Fruit fly (Drosophila melanogaster) whole organism, embryonic: ENCODE results near the gene CG9483.

Source experiments
- Antp ChIP-seq: fragments of 200-800 bp; sonication (Bioruptor generic); optimal IDR thresholded peaks from 3 replicates; lab custom pipeline; 2016; ENCODE audit warnings: missing biosample characterization, missing genetic modification characterization
- Atf-2 ChIP-seq: fragments of 200-800 bp; sonication (Bioruptor generic); optimal IDR thresholded peaks from 2 replicates; lab custom pipeline; 2016; ENCODE audit warnings: missing biosample characterization, missing genetic modification characterization
- CG10209 ChIP-seq: fragments of 200-800 bp; sonication (Bioruptor generic); optimal IDR thresholded peaks from 3 replicates; lab custom pipeline; 2017; ENCODE audit warnings: missing biosample characterization, mild to moderate bottlenecking, missing genetic modification characterization, missing genetic modification reagents
- CG10366 ChIP-seq: fragments of 200-800 bp; sonication (Bioruptor generic); IDR thresholded peaks from 2 replicates; pipeline ENCODE4 v1.3.6; 2022; ENCODE audit warnings: missing biosample characterization, missing genetic modification characterization
- CG10654 ChIP-seq: fragments of 200-800 bp; sonication (Bioruptor generic); optimal IDR thresholded peaks from 2 replicates; lab custom pipeline; 2016; ENCODE audit warnings: missing biosample characterization, missing genetic modification characterization
- CG15073 ChIP-seq: fragments of 200-800 bp; sonication (Bioruptor generic); optimal IDR thresholded peaks from 2 replicates; lab custom pipeline; 2016; ENCODE audit warnings: missing biosample characterization, missing genetic modification characterization
- CG15696 ChIP-seq: fragments of 200-800 bp; sonication (Bioruptor generic); optimal IDR thresholded peaks from 2 replicates; lab custom pipeline; 2019; ENCODE audit warnings: missing biosample characterization, mild to moderate bottlenecking, missing genetic modification characterization, moderate library complexity
- CG16779 ChIP-seq: fragments of 200-800 bp; sonication (Bioruptor generic); IDR thresholded peaks from 2 replicates; pipeline ENCODE4 v1.3.6; 2022; ENCODE audit warnings: missing biosample characterization, missing genetic modification characterization
- CG17328 ChIP-seq: fragments of 200-800 bp; sonication (Bioruptor generic); IDR thresholded peaks from 2 replicates; pipeline ENCODE4 v1.3.6; 2022; ENCODE audit warnings: missing biosample characterization, missing genetic modification characterization
- CG18011 ChIP-seq: fragments of 200-800 bp; sonication (Bioruptor generic); optimal IDR thresholded peaks from 2 replicates; lab custom pipeline; 2017; ENCODE audit warnings: missing biosample characterization, missing genetic modification characterization, mild to moderate bottlenecking, moderate library complexity, missing genotype
- CG18476 ChIP-seq: fragments of 200-800 bp; sonication (Bioruptor generic); optimal IDR thresholded peaks from 2 replicates; lab custom pipeline; 2016; ENCODE audit warnings: missing biosample characterization, mild to moderate bottlenecking, missing genetic modification characterization
- CG2129 ChIP-seq: fragments of 200-800 bp; sonication (Bioruptor generic); IDR thresholded peaks from 2 replicates; pipeline ENCODE4 v1.3.6; 2022; ENCODE audit warnings: missing biosample characterization, missing genetic modification characterization; ENCODE audit not compliant: partially characterized antibody
- CG2712 ChIP-seq: fragments of 200-800 bp; optimal IDR thresholded peaks from 3 replicates; lab custom pipeline; 2019; ENCODE audit warnings: missing biosample characterization, mild to moderate bottlenecking, missing genetic modification characterization, moderate library complexity
- CG2875 ChIP-seq: fragments of 200-800 bp; sonication (Bioruptor generic); optimal IDR thresholded peaks from 2 replicates; lab custom pipeline; 2017; ENCODE audit warnings: missing biosample characterization, mild to moderate bottlenecking, missing genetic modification characterization, missing genetic modification reagents
- CG31224 ChIP-seq: fragments of 200-800 bp; sonication (Bioruptor generic); IDR thresholded peaks from 2 replicates; pipeline ENCODE4 v1.3.6; 2022; ENCODE audit warnings: missing biosample characterization, missing genetic modification characterization
- CG4854 ChIP-seq: fragments of 200-800 bp; sonication (Bioruptor generic); optimal IDR thresholded peaks from 2 replicates; lab custom pipeline; 2016; ENCODE audit warnings: missing biosample characterization, missing genetic modification characterization, inconsistent platforms
- CG6683 ChIP-seq: fragments of 200-800 bp; sonication (Bioruptor generic); optimal IDR thresholded peaks from 2 replicates; lab custom pipeline; 2017; ENCODE audit warnings: missing biosample characterization, mild to moderate bottlenecking, missing genetic modification characterization, missing genetic modification reagents
- CG6689 ChIP-seq: fragments of 200-800 bp; sonication (Bioruptor generic); IDR thresholded peaks from 2 replicates; pipeline ENCODE4 v1.3.6; 2022; ENCODE audit warnings: missing biosample characterization, missing genetic modification characterization
- CG6813 ChIP-seq: fragments of 200-800 bp; sonication (Bioruptor generic); optimal IDR thresholded peaks from 2 replicates; lab custom pipeline; 2017; ENCODE audit warnings: missing biosample characterization, missing genetic modification characterization, mild to moderate bottlenecking, moderate library complexity, missing genetic modification reagents
- CG7556 ChIP-seq: fragments of 200-800 bp; sonication (Bioruptor generic); optimal IDR thresholded peaks from 2 replicates; lab custom pipeline; 2017; ENCODE audit warnings: missing biosample characterization, mild to moderate bottlenecking, missing genetic modification characterization
- CG7786 ChIP-seq: fragments of 200-800 bp; sonication (Bioruptor generic); optimal IDR thresholded peaks from 2 replicates; lab custom pipeline; 2016; ENCODE audit warnings: missing biosample characterization, missing genetic modification characterization
- CG8089 ChIP-seq: fragments of 200-800 bp; sonication (Bioruptor generic); optimal IDR thresholded peaks from 3 replicates; lab custom pipeline; 2016; ENCODE audit warnings: missing biosample characterization, missing genetic modification characterization
- CG8281 ChIP-seq: fragments of 200-800 bp; sonication (Bioruptor generic); optimal IDR thresholded peaks from 2 replicates; lab custom pipeline; 2018; ENCODE audit warnings: missing biosample characterization, mild to moderate bottlenecking, missing genetic modification characterization, moderate library complexity
- CG9437 ChIP-seq: fragments of 200-800 bp; sonication (Bioruptor generic); optimal IDR thresholded peaks from 2 replicates; lab custom pipeline; 2018; ENCODE audit warnings: missing biosample characterization, mild to moderate bottlenecking, missing genetic modification characterization
- CTCF ChIP-seq: fragments of 200-800 bp; sonication (Bioruptor generic); optimal IDR thresholded peaks from 2 replicates; lab custom pipeline; 2017; ENCODE audit warnings: missing biosample characterization, mild to moderate bottlenecking, missing genetic modification characterization, moderate library complexity
- Fer3 ChIP-seq: fragments of 200-800 bp; sonication (Bioruptor generic); optimal IDR thresholded peaks from 2 replicates; lab custom pipeline; 2018; ENCODE audit warnings: missing biosample characterization, mild to moderate bottlenecking, missing genetic modification characterization, moderate library complexity
- HmgD ChIP-seq: fragments of 200-800 bp; sonication (Bioruptor generic); optimal IDR thresholded peaks from 3 replicates; lab custom pipeline; 2016; ENCODE audit warnings: missing biosample characterization, missing genetic modification characterization
- Max ChIP-seq: fragments of 200-800 bp; sonication (Bioruptor generic); optimal IDR thresholded peaks from 2 replicates; lab custom pipeline; 2016; ENCODE audit warnings: missing biosample characterization, mild to moderate bottlenecking, missing genetic modification characterization
- Mes4 ChIP-seq: fragments of 200-800 bp; sonication (Bioruptor generic); optimal IDR thresholded peaks from 2 replicates; lab custom pipeline; 2016; ENCODE audit warnings: missing biosample characterization, missing genetic modification characterization
- NC2α ChIP-seq: fragments of 200-800 bp; sonication (Bioruptor generic); optimal IDR thresholded peaks from 2 replicates; lab custom pipeline; 2016; ENCODE audit warnings: missing biosample characterization, missing genetic modification characterization
- NfI ChIP-seq: fragments of 200-800 bp; sonication (Bioruptor generic); optimal IDR thresholded peaks from 3 replicates; lab custom pipeline; 2018; ENCODE audit warnings: missing biosample characterization, mild to moderate bottlenecking, missing genetic modification characterization, moderate library complexity
- ac ChIP-seq: fragments of 200-800 bp; sonication (Bioruptor generic); optimal IDR thresholded peaks from 3 replicates; lab custom pipeline; 2017; ENCODE audit warnings: missing biosample characterization, mild to moderate bottlenecking, missing genetic modification characterization
- amos ChIP-seq: fragments of 200-800 bp; sonication (Bioruptor generic); IDR thresholded peaks from 2 replicates; pipeline ENCODE4 v1.3.6; 2022; ENCODE audit warnings: missing biosample characterization, missing genetic modification characterization; ENCODE audit not compliant: partially characterized antibody
- ash1 ChIP-seq: fragments of 200-800 bp; sonication (Bioruptor generic); optimal IDR thresholded peaks from 2 replicates; lab custom pipeline; 2018; ENCODE audit warnings: missing biosample characterization, mild to moderate bottlenecking, missing genetic modification characterization
- chn ChIP-seq: fragments of 200-800 bp; sonication (Bioruptor generic); optimal IDR thresholded peaks from 2 replicates; lab custom pipeline; 2016; ENCODE audit warnings: missing biosample characterization, missing genetic modification characterization
- crol ChIP-seq: fragments of 200-800 bp; sonication (Bioruptor generic); IDR thresholded peaks from 2 replicates; pipeline ENCODE4 v1.3.6; 2022; ENCODE audit warnings: missing biosample characterization, missing genetic modification characterization
- cwo ChIP-seq: fragments of 200-800 bp; sonication (Bioruptor generic); optimal IDR thresholded peaks from 3 replicates; lab custom pipeline; 2017; ENCODE audit warnings: missing biosample characterization, missing genetic modification characterization, mild to moderate bottlenecking, moderate library complexity, missing genetic modification reagents
- dpn ChIP-seq, 2 experiments: fragments of 200-800 bp; sonication (Bioruptor generic); optimal IDR thresholded peaks; 3 replicates each; lab custom pipeline; 2016; ENCODE audit warnings: missing biosample characterization in 2 of 2, missing genetic modification characterization in 2 of 2
- emc ChIP-seq: fragments of 200-800 bp; sonication (Bioruptor generic); optimal IDR thresholded peaks from 2 replicates; lab custom pipeline; 2016; ENCODE audit warnings: missing biosample characterization, missing genetic modification characterization
- fu2 ChIP-seq: fragments of 200-800 bp; sonication (Bioruptor generic); optimal IDR thresholded peaks from 2 replicates; lab custom pipeline; 2016; ENCODE audit warnings: missing biosample characterization, missing genetic modification characterization
- gro ChIP-seq: fragments of 200-800 bp; sonication (Bioruptor generic); optimal IDR thresholded peaks from 2 replicates; lab custom pipeline; 2016; ENCODE audit warnings: missing biosample characterization, missing genetic modification characterization
- insv ChIP-seq, 2 experiments: fragments of 200-800 bp; sonication (Bioruptor generic); optimal IDR thresholded peaks; 3 replicates each; lab custom pipeline; 2016 to 2018; ENCODE audit warnings: missing biosample characterization in 2 of 2, missing genetic modification characterization in 2 of 2
- jing ChIP-seq: fragments of 200-800 bp; sonication (Bioruptor generic); optimal IDR thresholded peaks from 2 replicates; lab custom pipeline; 2018; ENCODE audit warnings: missing biosample characterization, mild to moderate bottlenecking, missing genetic modification characterization
- klu ChIP-seq: fragments of 200-800 bp; sonication (Bioruptor generic); IDR thresholded peaks from 2 replicates; pipeline ENCODE4 v1.3.6; 2022; ENCODE audit warnings: missing biosample characterization, missing genetic modification characterization
- lov ChIP-seq, 2 experiments: fragments of 200-800 bp in 1 of 2; fragments of >200 bp in 1 of 2; sonication (Bioruptor generic) in 1 of 2; IDR thresholded peaks in 1 of 2; optimal IDR thresholded peaks in 1 of 2; 2 replicates in 1 of 2; 3 replicates in 1 of 2; pipeline versions ENCODE4 v1.3.6 to Lab custom; 2017 to 2022; ENCODE audit warnings: missing biosample characterization in 1 of 2, missing genetic modification characterization in 1 of 2
- nerfin-1 ChIP-seq: fragments of 200-800 bp; sonication (Bioruptor generic); optimal IDR thresholded peaks from 3 replicates; lab custom pipeline; 2019; ENCODE audit warnings: missing biosample characterization, mild to moderate bottlenecking, missing genetic modification characterization, moderate library complexity
- pan ChIP-seq, 4 experiments: fragments of >200 bp in 3 of 4; fragments of 200-800 bp in 1 of 4; sonication (Bioruptor generic) in 1 of 4; optimal IDR thresholded peaks in 3 of 4; IDR thresholded peaks in 1 of 4; 2 replicates each; pipeline versions ENCODE4 v1.3.6 to Lab custom; 2017 to 2022; ENCODE audit warnings: missing biosample characterization in 2 of 4, missing genetic modification characterization in 2 of 4, mixed read lengths in 1 of 4
- sens ChIP-seq: fragments of 200-800 bp; sonication (Bioruptor generic); peaks from one replicate; lab custom pipeline; 2016; ENCODE audit warnings: missing biosample characterization, missing genetic modification characterization
- ttk ChIP-seq: fragments of 200-800 bp; sonication (Bioruptor generic); IDR thresholded peaks from 2 replicates; pipeline ENCODE4 v2.1.2; 2022; ENCODE audit warnings: missing biosample characterization, missing genetic modification characterization
- tx ChIP-seq: fragments of 200-800 bp; sonication (Bioruptor generic); optimal IDR thresholded peaks from 2 replicates; lab custom pipeline; 2016; ENCODE audit warnings: missing biosample characterization, missing genetic modification characterization

CG9483 gene

dm6 chr2L:8845931-8846330 lies 20.6 kb upstream of the CG9483 start (continued):
- TF ChIP-seq insv (GFP tag; optimal IDR thresholded peaks at IDR 0.05; lab: Kevin White, UChicago) (peak; percentile 16 to 76), NC2α (GFP tag; lab: Kevin White, UChicago) (peak; percentile 92), CG2712 (tag; lab: Kevin White, UChicago) (peak; percentile 56), HmgD (GFP tag; lab: Kevin White, UChicago) (peak; percentile 5), Atf-2 (peak; percentile 46), NfI (GFP tag; lab: Kevin White, UChicago) (peak; percentile 59), CG8281 (tag; lab: Kevin White, UChicago) (no peak), CTCF (GFP tag; lab: Kevin White, UChicago) (no peak), fu2 (GFP tag; lab: Kevin White, UChicago) (peak; percentile 36), amos (GFP tag; lab: Robert Waterston, UW) (no peak), crol (GFP tag; lab: Robert Waterston, UW) (no peak), CG6813 (peak; percentile 92), CG18476 (GFP tag; lab: Kevin White, UChicago) (peak; percentile 38), lov (optimal IDR thresholded peaks at IDR 0.05; lab: Kevin White, UChicago) (no peak), lov (GFP tag; IDR thresholded peaks at IDR 0.05; lab: Robert Waterston, UW) (peak; percentile 79; the same call in 2 of the 3 replicates), CG17328 (GFP tag; lab: Robert Waterston, UW) (peak; percentile 78), cwo (GFP tag; lab: Kevin White, UChicago) (peak; percentile 50), emc (GFP tag; lab: Kevin White, UChicago) (no peak), Antp (GFP tag; lab: Kevin White, UChicago) (peak; percentile 40), CG31224 (GFP tag; lab: Robert Waterston, UW) (no peak), CG7786 (peak; percentile 84), gro (GFP tag; lab: Kevin White, UChicago) (peak; percentile 40), CG2129 (no peak), CG8089 (GFP tag; lab: Kevin White, UChicago) (peak; percentile 93), ash1 (GFP tag; lab: Kevin White, UChicago) (peak; percentile 4), CG2875 (GFP tag; lab: Kevin White, UChicago) (peak; percentile 96), dpn (GFP tag; optimal IDR thresholded peaks at IDR 0.05; lab: Kevin White, UChicago) (peak; percentile 15 to 74), CG9437 (GFP tag; lab: Kevin White, UChicago) (peak; percentile 3), Mes4 (GFP tag; lab: Kevin White, UChicago) (peak; percentile 91), CG15073 (GFP tag; lab: Kevin White, UChicago) (peak; percentile 11), CG18011 (GFP tag; lab: Kevin White, UChicago) (peak; percentile 65), pan (optimal IDR thresholded peaks at IDR 0.05; lab: Kevin White, UChicago) (no peak), pan (GFP tag; optimal IDR thresholded peaks at IDR 0.05 in 1 of 2, IDR thresholded peaks at IDR 0.05 in 1 of 2) (no peak), CG16779 (GFP tag; lab: Robert Waterston, UW) (peak; percentile 46; the same call in 1 of the 2 replicates), jing (GFP tag; lab: Kevin White, UChicago) (no peak), chn (GFP tag; lab: Kevin White, UChicago) (peak; percentile 72), Fer3 (peak; percentile 58), nerfin-1 (peak; percentile 26), CG15696 (tag; lab: Kevin White, UChicago) (peak; percentile 93), CG6689 (GFP tag; lab: Robert Waterston, UW) (peak; percentile 24; the same call in 1 of the 2 replicates), CG10654 (GFP tag; lab: Kevin White, UChicago) (peak; percentile 52), sens (GFP tag; lab: Kevin White, UChicago) (peak; percentile 96), CG10209 (peak; percentile 91), CG6683 (peak; percentile 32), ttk (GFP tag; lab: Robert Waterston, UW) (peak; percentile 27; the same call in 1 of the 2 replicates), CG4854 (GFP tag; lab: Kevin White, UChicago) (peak; percentile 76), CG7556 (GFP tag; lab: Kevin White, UChicago) (peak; percentile 77), Max (GFP tag; lab: Kevin White, UChicago) (peak; percentile 31), ac (GFP tag; lab: Kevin White, UChicago) (peak; percentile 92), klu (0 out of 2 replicates have a peak, but pooled peaks have one; percentile 11), tx (GFP tag; lab: Kevin White, UChicago) (peak; percentile 24), CG10366 (no peak)
